Comparison of ENCODE assay signal across 5 worm cellular contexts in the genomic region with DNA sequence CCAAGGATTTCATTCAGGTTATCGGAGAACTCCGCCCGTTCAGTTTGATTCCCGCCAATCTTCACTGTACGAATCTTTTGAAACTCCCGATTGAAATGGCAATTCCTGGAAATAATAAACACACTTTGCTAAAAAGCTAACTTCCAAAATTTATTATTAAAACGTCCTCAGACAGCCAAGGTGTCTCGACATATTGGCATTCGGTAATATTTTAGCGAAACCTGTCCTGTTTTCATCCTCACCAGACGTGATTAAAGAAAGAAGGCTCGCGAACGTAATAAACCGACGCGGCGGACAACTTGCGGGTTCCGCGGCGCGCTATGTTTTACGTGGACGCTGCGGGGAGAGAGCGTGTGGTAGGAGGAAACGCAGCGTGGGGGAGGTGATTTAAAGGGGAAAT.
TF ChIP-seq lines count a peak whose summit lies in the region.

No protein-coding gene starts in this region.

TF ChIP-seq in whole organism, L1 larva, 84 proteins besides CTCF, POLR2A, EP300 and RAD21 (continues in another document):
- TF ChIP-seq lir-3 (tag; optimal IDR thresholded peaks at IDR 0.05; lab: Kevin White, UChicago; ENCODE audit: poor library complexity) (peak; percentile 34), elt-2 (tag; optimal IDR thresholded peaks at IDR 0.05; lab: Kevin White, UChicago) (peak; percentile 94), mdl-1 (tag; optimal IDR thresholded peaks at IDR 0.05; lab: Kevin White, UChicago) (peak in 1 of 2 experiments; percentile 49), elt-3 (tag; optimal IDR thresholded peaks at IDR 0.05; lab: Kevin White, UChicago) (peak in 2 of 6 experiments; percentile 67 to 70), sptf-1 (tag; optimal IDR thresholded peaks at IDR 0.05; lab: Kevin White, UChicago) (no peak), nhr-76 (tag; optimal IDR thresholded peaks at IDR 0.05; lab: Kevin White, UChicago) (peak; percentile 48), efl-3 (GFP tag; optimal IDR thresholded peaks at IDR 0.05; lab: Kevin White, UChicago) (no peak), vab-15 (tag; optimal IDR thresholded peaks at IDR 0.05; lab: Kevin White, UChicago) (no peak), sox-4 (tag; optimal IDR thresholded peaks at IDR 0.05; lab: Kevin White, UChicago) (peak; percentile 77), mef-2 (tag; optimal IDR thresholded peaks at IDR 0.05; lab: Kevin White, UChicago) (no peak), nhr-12 (tag; optimal IDR thresholded peaks at IDR 0.05; lab: Kevin White, UChicago) (no peak), skn-1 (tag; optimal IDR thresholded peaks at IDR 0.05; lab: Kevin White, UChicago) (peak; percentile 34), lin-14 (GFP tag; optimal IDR thresholded peaks at IDR 0.05; lab: Kevin White, UChicago) (peak; percentile 83), unc-30 (tag; optimal IDR thresholded peaks at IDR 0.05; lab: Kevin White, UChicago) (no peak), fos-1 (tag; optimal IDR thresholded peaks at IDR 0.05; lab: Kevin White, UChicago) (peak; percentile 44), aha-1 (tag; optimal IDR thresholded peaks at IDR 0.05; lab: Kevin White, UChicago) (no peak), hlh-4 (tag; optimal IDR thresholded peaks at IDR 0.05; lab: Kevin White, UChicago) (peak; percentile 30)

TF ChIP-seq in whole organism, L3 larva, 47 proteins besides CTCF, POLR2A, EP300 and RAD21 (continues in another document):
- TF ChIP-seq lsy-12 (tag; optimal IDR thresholded peaks at IDR 0.05; lab: Kevin White, UChicago) (peak; percentile 84), R02D3.7 (tag; optimal IDR thresholded peaks at IDR 0.05; lab: Kevin White, UChicago) (peak; percentile 41), zag-1 (tag; optimal IDR thresholded peaks at IDR 0.05; lab: Kevin White, UChicago) (no peak), nhr-237 (tag; optimal IDR thresholded peaks at IDR 0.05; lab: Kevin White, UChicago) (no peak), nhr-67 (tag; optimal IDR thresholded peaks at IDR 0.05; lab: Kevin White, UChicago) (no peak), daf-12 (tag; optimal IDR thresholded peaks at IDR 0.05; lab: Kevin White, UChicago) (no peak), elt-3 (tag; optimal IDR thresholded peaks at IDR 0.05; lab: Kevin White, UChicago) (no peak), nhr-25 (tag; optimal IDR thresholded peaks at IDR 0.05; lab: Kevin White, UChicago) (peak; percentile 65), ceh-9 (tag; optimal IDR thresholded peaks at IDR 0.05; lab: Kevin White, UChicago) (no peak), nhr-23 (tag; optimal IDR thresholded peaks at IDR 0.05; lab: Kevin White, UChicago) (peak; percentile 78), fkh-10 (GFP tag; optimal IDR thresholded peaks at IDR 0.05; lab: Kevin White, UChicago) (no peak), unc-39 (tag; optimal IDR thresholded peaks at IDR 0.05; lab: Kevin White, UChicago) (no peak), skn-1 (tag; optimal IDR thresholded peaks at IDR 0.05; lab: Kevin White, UChicago) (peak; percentile 39), ztf-11 (tag; optimal IDR thresholded peaks at IDR 0.05; lab: Kevin White, UChicago) (no peak), tbx-2 (tag; optimal IDR thresholded peaks at IDR 0.05; lab: Kevin White, UChicago) (peak; percentile 71), lin-15B (tag; optimal IDR thresholded peaks at IDR 0.05; lab: Kevin White, UChicago) (peak; percentile 62), fos-1 (tag; optimal IDR thresholded peaks at IDR 0.05; lab: Kevin White, UChicago) (no peak), ZK546.5 (tag; optimal IDR thresholded peaks at IDR 0.05; lab: Kevin White, UChicago) (no peak), ceh-82 (tag; optimal IDR thresholded peaks at IDR 0.05; lab: Kevin White, UChicago) (peak; percentile 55)

TF ChIP-seq in whole organism, early embryonic, 17 proteins besides CTCF, POLR2A, EP300 and RAD21:
- no peak for TF ChIP-seq ceh-36 (tag; optimal IDR thresholded peaks at IDR 0.05; lab: Kevin White, UChicago)
- TF ChIP-seq ama-1 (optimal IDR thresholded peaks at IDR 0.05; lab: Kevin White, UChicago): peak; percentile 78
- peak; percentile 24 for TF ChIP-seq F13C5.2 (tag; optimal IDR thresholded peaks at IDR 0.05; lab: Kevin White, UChicago)
- peak; percentile 68 for TF ChIP-seq hmg-4 (GFP tag; optimal IDR thresholded peaks at IDR 0.05; lab: Kevin White, UChicago)
- no peak for TF ChIP-seq hmbx-1 (tag; optimal IDR thresholded peaks at IDR 0.05; lab: Kevin White, UChicago)

TF ChIP-seq in whole organism, midembryonic, 9 proteins besides CTCF, POLR2A, EP300 and RAD21:
- TF ChIP-seq cog-1 (tag; optimal IDR thresholded peaks at IDR 0.05; lab: Kevin White, UChicago) (no peak), ztf-23 (GFP tag; IDR thresholded peaks at IDR 0.05; lab: Robert Waterston, UW) (peak; percentile 22; the same call in 1 of the 2 replicates)

TF ChIP-seq in whole organism, young adult, 124 proteins besides CTCF, POLR2A, EP300 and RAD21 (continues in another document):
- TF ChIP-seq atf-7 (tag; optimal IDR thresholded peaks at IDR 0.05; lab: Kevin White, UChicago) (peak; percentile 78), snpc-4 (GFP tag; optimal IDR thresholded peaks at IDR 0.05; lab: Kevin White, UChicago) (peak; percentile 99), snpc-4 (tag; optimal IDR thresholded peaks at IDR 0.05; lab: Kevin White, UChicago) (peak; percentile 99 to 100 (median 100)), hlh-12 (tag; optimal IDR thresholded peaks at IDR 0.05; lab: Kevin White, UChicago) (peak; percentile 5), Y67H2A.10 (GFP tag; conservative IDR thresholded peaks at IDR 0.05; lab: Robert Waterston, UW) (no peak), hlh-26 (GFP tag; conservative IDR thresholded peaks at IDR 0.05; lab: Robert Waterston, UW) (no peak), F10E7.11 (tag; optimal IDR thresholded peaks at IDR 0.05; lab: Kevin White, UChicago) (peak; percentile 40), lir-1 (GFP tag; conservative IDR thresholded peaks at IDR 0.05; lab: Robert Waterston, UW) (no peak), pbrm-1 (GFP tag; IDR thresholded peaks at IDR 0.05; lab: Robert Waterston, UW) (peak; percentile 97), nhr-120 (GFP tag; IDR thresholded peaks at IDR 0.05; lab: Robert Waterston, UW) (no peak), dpl-1 (GFP tag; optimal IDR thresholded peaks at IDR 0.05; lab: Kevin White, UChicago) (peak; percentile 3), F37B4.10 (GFP tag; IDR thresholded peaks at IDR 0.05; lab: Robert Waterston, UW) (no peak), F22D6.2 (tag; optimal IDR thresholded peaks at IDR 0.05; lab: Kevin White, UChicago) (peak; percentile 54), fkh-3 (tag; optimal IDR thresholded peaks at IDR 0.05; lab: Kevin White, UChicago) (peak; percentile 28), ztf-3 (GFP tag; optimal IDR thresholded peaks at IDR 0.05; lab: Kevin White, UChicago) (peak; percentile 43), D2030.7 (GFP tag; IDR thresholded peaks at IDR 0.05; lab: Robert Waterston, UW) (peak; percentile 96), snpc-3.4 (tag; optimal IDR thresholded peaks at IDR 0.05; lab: Kevin White, UChicago) (peak; percentile 98), ceh-27 (GFP tag; optimal IDR thresholded peaks at IDR 0.05; lab: Kevin White, UChicago) (peak; percentile 39), rpc-1 (optimal IDR thresholded peaks at IDR 0.05; lab: Kevin White, UChicago) (no peak), rpc-1 (tag; optimal IDR thresholded peaks at IDR 0.05; lab: Kevin White, UChicago) (peak; percentile 10), ceh-79 (tag; optimal IDR thresholded peaks at IDR 0.05; lab: Kevin White, UChicago) (no peak), nhr-27 (tag; optimal IDR thresholded peaks at IDR 0.05; lab: Kevin White, UChicago) (peak; percentile 70), lin-54 (GFP tag; optimal IDR thresholded peaks at IDR 0.05; lab: Kevin White, UChicago) (peak; percentile 85), xnd-1 (tag; optimal IDR thresholded peaks at IDR 0.05; lab: Kevin White, UChicago) (peak; percentile 69), F57A8.1 (GFP tag; optimal IDR thresholded peaks at IDR 0.05; lab: Kevin White, UChicago) (no peak), B0336.3 (GFP tag; IDR thresholded peaks at IDR 0.05; lab: Robert Waterston, UW) (peak; percentile 93), sdz-38 (tag; optimal IDR thresholded peaks at IDR 0.05; lab: Kevin White, UChicago) (no peak), madf-3 (GFP tag; IDR thresholded peaks at IDR 0.05; lab: Robert Waterston, UW) (peak; percentile 37; the same call in 1 of the 2 replicates), chd-7 (tag; optimal IDR thresholded peaks at IDR 0.05; lab: Kevin White, UChicago) (peak; percentile 75), lag-1 (GFP tag; IDR thresholded peaks at IDR 0.05; lab: Robert Waterston, UW) (no peak), ekl-4 (GFP tag; IDR thresholded peaks at IDR 0.05; lab: Robert Waterston, UW) (peak; percentile 87), F33H1.4 (GFP tag; IDR thresholded peaks at IDR 0.05; lab: Robert Waterston, UW) (peak; percentile 71), F49E8.2 (tag; optimal IDR thresholded peaks at IDR 0.05; lab: Kevin White, UChicago; ENCODE audit: insufficient read depth) (peak; percentile 88), F52B5.7 (tag; optimal IDR thresholded peaks at IDR 0.05; lab: Kevin White, UChicago) (peak; percentile 72), nfya-1 (tag; optimal IDR thresholded peaks at IDR 0.05; lab: Kevin White, UChicago; ENCODE audit: borderline replicate concordance, insufficient read depth) (no peak), ztf-6 (GFP tag; IDR thresholded peaks at IDR 0.05; lab: Robert Waterston, UW) (no peak), pha-4 (tag; optimal IDR thresholded peaks at IDR 0.05; lab: Kevin White, UChicago) (peak; percentile 18), Y53F4B.3 (GFP tag; IDR thresholded peaks at IDR 0.05; lab: Robert Waterston, UW) (peak; percentile 34; the same call in 1 of the 2 replicates), B0019.2 (GFP tag; conservative IDR thresholded peaks at IDR 0.05; lab: Robert Waterston, UW) (no peak), mel-28 (tag; optimal IDR thresholded peaks at IDR 0.05; lab: Kevin White, UChicago; ENCODE audit: borderline replicate concordance) (no peak), hrde-1 (tag; optimal IDR thresholded peaks at IDR 0.05; lab: Kevin White, UChicago; ENCODE audit: borderline replicate concordance) (peak; percentile 42), ztf-26 (tag; optimal IDR thresholded peaks at IDR 0.05; lab: Kevin White, UChicago) (peak; percentile 81), ceh-58 (GFP tag; IDR thresholded peaks at IDR 0.05; lab: Robert Waterston, UW) (no peak), cebp-1 (GFP tag; IDR thresholded peaks at IDR 0.05; lab: Robert Waterston, UW) (no peak), cebp-1 (tag; optimal IDR thresholded peaks at IDR 0.05; lab: Kevin White, UChicago) (peak; percentile 73), mes-4 (tag; optimal IDR thresholded peaks at IDR 0.05; lab: Kevin White, UChicago) (peak; percentile 69), ccch-3 (GFP tag; optimal IDR thresholded peaks at IDR 0.05; lab: Kevin White, UChicago) (no peak), Y56A3A.18 (GFP tag; IDR thresholded peaks at IDR 0.05; lab: Robert Waterston, UW) (peak; percentile 93), ztf-25 (GFP tag; IDR thresholded peaks at IDR 0.05; lab: Robert Waterston, UW) (no peak)
